Fruit fly (Drosophila melanogaster) whole organism, prepupa: ENCODE data around the gene CG17359.

Experiments used
- Blimp-1 ChIP-seq: fragments of 200-800 bp; sonication (Bioruptor generic); optimal IDR thresholded peaks from 3 replicates; lab custom pipeline; 2017; ENCODE audit warnings: missing biosample characterization, missing genetic modification characterization, mild to moderate bottlenecking, moderate library complexity, missing genetic modification reagents
- CG10631 ChIP-seq: fragments of 200-800 bp; sonication (Bioruptor generic); optimal IDR thresholded peaks from 2 replicates; lab custom pipeline; 2016; ENCODE audit warnings: missing biosample characterization, missing genetic modification characterization
- CG11294 ChIP-seq: fragments of 200-800 bp; sonication (Bioruptor generic); IDR thresholded peaks from 2 replicates; pipeline ENCODE4 v1.3.6; 2022; ENCODE audit warnings: missing biosample characterization, missing genetic modification characterization
- CG11762 ChIP-seq: fragments of 200-800 bp; sonication (Bioruptor generic); optimal IDR thresholded peaks from 3 replicates; lab custom pipeline; 2016; ENCODE audit warnings: missing biosample characterization, missing genetic modification characterization; ENCODE audit not compliant: insufficient read depth
- CG15336 ChIP-seq: fragments of 200-800 bp; sonication (Bioruptor generic); IDR thresholded peaks from 2 replicates; pipeline ENCODE4 v1.3.6; 2022; ENCODE audit warnings: missing biosample characterization, missing genetic modification characterization
- CG16779 ChIP-seq: fragments of 200-800 bp; sonication (Bioruptor generic); optimal IDR thresholded peaks from 3 replicates; lab custom pipeline; 2017; ENCODE audit warnings: missing biosample characterization, mild to moderate bottlenecking, missing genetic modification characterization
- CG3032 ChIP-seq: fragments of 200-800 bp; optimal IDR thresholded peaks from 2 replicates; lab custom pipeline; 2019; ENCODE audit warnings: missing biosample characterization, mild to moderate bottlenecking, missing genetic modification characterization, moderate library complexity
- CG31627 ChIP-seq: fragments of 200-800 bp; sonication (Bioruptor generic); optimal IDR thresholded peaks from 3 replicates; lab custom pipeline; 2016; ENCODE audit warnings: missing biosample characterization, missing genetic modification characterization
- CG32006 ChIP-seq: fragments of 200-800 bp; sonication (Bioruptor generic); optimal IDR thresholded peaks from 3 replicates; lab custom pipeline; 2017; ENCODE audit warnings: missing biosample characterization, mild to moderate bottlenecking, missing genetic modification characterization
- CG3919 ChIP-seq: fragments of 200-800 bp; sonication (Bioruptor generic); optimal IDR thresholded peaks from 3 replicates; lab custom pipeline; 2016; ENCODE audit warnings: missing biosample characterization, missing genetic modification characterization
- CG4318 ChIP-seq: fragments of 200-800 bp; sonication (Bioruptor generic); optimal IDR thresholded peaks from 3 replicates; lab custom pipeline; 2017; ENCODE audit warnings: missing biosample characterization, mild to moderate bottlenecking, missing genetic modification characterization
- CG6163 ChIP-seq: fragments of 200-800 bp; sonication (Bioruptor generic); IDR thresholded peaks from 3 replicates; pipeline ENCODE4 v1.3.6; 2022; ENCODE audit warnings: missing biosample characterization, missing genetic modification characterization
- CG6276 ChIP-seq: fragments of 200-800 bp; sonication (Bioruptor generic); optimal IDR thresholded peaks from 2 replicates; lab custom pipeline; 2017; ENCODE audit warnings: missing biosample characterization, mild to moderate bottlenecking, missing genetic modification characterization
- CG6792 ChIP-seq: fragments of 200-800 bp; sonication (Bioruptor generic); optimal IDR thresholded peaks from 3 replicates; lab custom pipeline; 2016; ENCODE audit warnings: missing biosample characterization, missing genetic modification characterization
- CG6808 ChIP-seq: fragments of 200-800 bp; sonication (Bioruptor generic); optimal IDR thresholded peaks from 3 replicates; lab custom pipeline; 2017; ENCODE audit warnings: missing biosample characterization, missing genetic modification characterization, mild to moderate bottlenecking, moderate library complexity, missing genetic modification reagents
- CG6854 ChIP-seq: fragments of 200-800 bp; sonication (Bioruptor generic); optimal IDR thresholded peaks from 2 replicates; lab custom pipeline; 2017; ENCODE audit warnings: missing biosample characterization, mild to moderate bottlenecking, missing genetic modification characterization
- CG8632 ChIP-seq: fragments of 200-800 bp; sonication (Bioruptor generic); optimal IDR thresholded peaks from 3 replicates; lab custom pipeline; 2016; ENCODE audit warnings: missing biosample characterization, missing genetic modification characterization
- CG9139 ChIP-seq: fragments of 200-800 bp; sonication (Bioruptor generic); optimal IDR thresholded peaks from 3 replicates; lab custom pipeline; 2017; ENCODE audit warnings: missing biosample characterization, mild to moderate bottlenecking, missing genetic modification characterization
- Eip75B ChIP-seq: fragments of 200-800 bp; sonication (Bioruptor generic); optimal IDR thresholded peaks from 3 replicates; lab custom pipeline; 2016; ENCODE audit warnings: missing biosample characterization, missing genetic modification characterization
- Eip78C ChIP-seq: fragments of 200-800 bp; sonication (Bioruptor generic); peaks from one replicate; lab custom pipeline; 2016; ENCODE audit warnings: missing biosample characterization, missing genetic modification characterization
- Eip93F ChIP-seq: fragments of 200-800 bp; sonication (Bioruptor generic); optimal IDR thresholded peaks from 2 replicates; lab custom pipeline; 2016; ENCODE audit warnings: missing biosample characterization, mild to moderate bottlenecking, missing genetic modification characterization
- Ets21C ChIP-seq: fragments of 200-800 bp; sonication (Bioruptor generic); optimal IDR thresholded peaks from 3 replicates; lab custom pipeline; 2016; ENCODE audit warnings: missing biosample characterization, missing genetic modification characterization
- Ets96B ChIP-seq: fragments of 200-800 bp; optimal IDR thresholded peaks from 2 replicates; lab custom pipeline; 2019; ENCODE audit warnings: missing biosample characterization, mild to moderate bottlenecking, missing genetic modification characterization, moderate library complexity
- Gug ChIP-seq: fragments of 200-800 bp; sonication (Bioruptor generic); IDR thresholded peaks from 2 replicates; pipeline ENCODE4 v1.3.6; 2022; ENCODE audit warnings: missing biosample characterization, missing genetic modification characterization
- Hr38 ChIP-seq: sonication (Bioruptor generic); optimal IDR thresholded peaks from 2 replicates; lab custom pipeline; 2016; ENCODE audit warnings: missing biosample characterization, missing genetic modification characterization
- Lpt ChIP-seq: fragments of 200-800 bp; sonication (Bioruptor generic); optimal IDR thresholded peaks from 3 replicates; lab custom pipeline; 2016; ENCODE audit warnings: missing biosample characterization, missing genetic modification characterization
- Met ChIP-seq: fragments of 200-800 bp; sonication (Bioruptor generic); optimal IDR thresholded peaks from 3 replicates; lab custom pipeline; 2016; ENCODE audit warnings: missing biosample characterization, missing genetic modification characterization
- OdsH ChIP-seq: fragments of 200-800 bp; sonication (Bioruptor generic); optimal IDR thresholded peaks from 3 replicates; lab custom pipeline; 2016; ENCODE audit warnings: missing biosample characterization, missing genetic modification characterization
- Smox ChIP-seq: fragments of 200-800 bp; sonication (Bioruptor generic); optimal IDR thresholded peaks from 3 replicates; lab custom pipeline; 2016; ENCODE audit warnings: missing biosample characterization, missing genetic modification characterization
- Sox102F ChIP-seq: fragments of 200-800 bp; sonication (Bioruptor generic); optimal IDR thresholded peaks from 2 replicates; lab custom pipeline; 2016; ENCODE audit warnings: missing biosample characterization, mild to moderate bottlenecking, missing genetic modification characterization
- Sox14 ChIP-seq: fragments of 200-800 bp; sonication (Bioruptor generic); optimal IDR thresholded peaks from 3 replicates; lab custom pipeline; 2016; ENCODE audit warnings: missing biosample characterization, missing genetic modification characterization
- achi ChIP-seq: fragments of 200-800 bp; sonication (Bioruptor generic); optimal IDR thresholded peaks from 3 replicates; lab custom pipeline; 2016; ENCODE audit warnings: missing biosample characterization, missing genetic modification characterization
- cyc ChIP-seq: fragments of 200-800 bp; sonication (Bioruptor generic); optimal IDR thresholded peaks from 3 replicates; lab custom pipeline; 2016; ENCODE audit warnings: missing biosample characterization, missing genetic modification characterization
- dac ChIP-seq: fragments of 200-800 bp; sonication (Bioruptor generic); optimal IDR thresholded peaks from 2 replicates; lab custom pipeline; 2017; ENCODE audit warnings: missing biosample characterization, mild to moderate bottlenecking, missing genetic modification characterization
- dsx ChIP-seq: fragments of 200-800 bp; optimal IDR thresholded peaks from 3 replicates; lab custom pipeline; 2019; ENCODE audit warnings: missing biosample characterization, mild to moderate bottlenecking, missing genetic modification characterization, moderate library complexity; ENCODE audit not compliant: poor library complexity, severe bottlenecking
- eg ChIP-seq: fragments of 200-800 bp; sonication (Bioruptor generic); IDR thresholded peaks from 3 replicates; pipeline ENCODE4 v1.3.6; 2022; ENCODE audit warnings: missing biosample characterization, missing genetic modification characterization
- fd59A ChIP-seq: fragments of 200-800 bp; sonication (Bioruptor generic); optimal IDR thresholded peaks from 2 replicates; lab custom pipeline; 2017; ENCODE audit warnings: missing biosample characterization, mild to moderate bottlenecking, missing genetic modification characterization, missing genetic modification reagents
- fkh ChIP-seq: fragments of 200-800 bp; sonication (Bioruptor generic); optimal IDR thresholded peaks from 3 replicates; lab custom pipeline; 2017; ENCODE audit warnings: missing biosample characterization, mild to moderate bottlenecking, missing genetic modification characterization, moderate library complexity
- net ChIP-seq: fragments of 200-800 bp; sonication (Bioruptor generic); optimal IDR thresholded peaks from 3 replicates; lab custom pipeline; 2016; ENCODE audit warnings: missing biosample characterization, missing genetic modification characterization
- pdm3 ChIP-seq: fragments of 200-800 bp; sonication (Bioruptor generic); optimal IDR thresholded peaks from 3 replicates; lab custom pipeline; 2016; ENCODE audit warnings: missing biosample characterization, missing genetic modification characterization
- salr ChIP-seq, 2 experiments: fragments of 200-800 bp; sonication (Bioruptor generic); optimal IDR thresholded peaks; 3 replicates each; lab custom pipeline; 2016 to 2018; ENCODE audit warnings: missing biosample characterization in 2 of 2, missing genetic modification characterization in 2 of 2, mild to moderate bottlenecking in 1 of 2
- spab ChIP-seq: fragments of 200-800 bp; sonication (Bioruptor generic); optimal IDR thresholded peaks from 2 replicates; lab custom pipeline; 2017; ENCODE audit warnings: missing biosample characterization, mild to moderate bottlenecking, missing genetic modification characterization, missing genetic modification reagents
- ss ChIP-seq, 2 experiments: fragments of 200-800 bp; sonication (Bioruptor generic); optimal IDR thresholded peaks; 2 replicates in 1 of 2; 3 replicates in 1 of 2; lab custom pipeline; 2017 to 2018; ENCODE audit warnings: mild to moderate bottlenecking in 2 of 2, missing biosample characterization in 2 of 2, missing genetic modification characterization in 2 of 2, moderate library complexity in 1 of 2
- vri ChIP-seq: fragments of 200-800 bp; sonication (Bioruptor generic); optimal IDR thresholded peaks from 3 replicates; lab custom pipeline; 2016; ENCODE audit warnings: missing biosample characterization, mild to moderate bottlenecking, missing genetic modification characterization

Gene CG17359

DNA sequence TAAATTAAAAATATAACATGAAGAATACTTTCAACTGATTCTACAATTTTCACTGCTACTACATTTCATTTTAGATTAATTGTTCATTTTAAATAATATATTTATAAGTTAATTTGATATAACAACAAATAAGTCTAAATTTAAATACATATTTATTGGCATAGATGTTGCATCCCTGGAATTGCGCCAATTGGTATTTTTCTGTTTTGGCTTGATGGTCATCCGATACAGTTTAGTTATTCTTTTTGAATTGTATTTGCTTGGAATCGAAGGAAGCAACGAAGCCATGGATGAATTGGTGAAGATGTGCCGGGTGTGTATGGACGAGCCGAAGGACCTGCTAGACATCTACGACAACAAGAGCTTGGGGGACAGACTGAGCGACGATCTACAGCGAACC lies 2.1 kb downstream of the CG17359 start, which contains the start of gene CG17361:
TSS of gene CG17361 (plus strand) at position 200 of the 400 bp plus-strand sequence.
- TF ChIP-seq Ets96B (no peak), CG3032 (tag; lab: Kevin White, UChicago) (peak; percentile 21)

- TF ChIP-seq spab (GFP tag; lab: Kevin White, UChicago) (no peak), Eip78C (GFP tag; lab: Kevin White, UChicago) (peak; percentile 46)
Measured at dm6 chr3L:13996437-13996836, 2.6 kb downstream of the CG17359 start.

DNA sequence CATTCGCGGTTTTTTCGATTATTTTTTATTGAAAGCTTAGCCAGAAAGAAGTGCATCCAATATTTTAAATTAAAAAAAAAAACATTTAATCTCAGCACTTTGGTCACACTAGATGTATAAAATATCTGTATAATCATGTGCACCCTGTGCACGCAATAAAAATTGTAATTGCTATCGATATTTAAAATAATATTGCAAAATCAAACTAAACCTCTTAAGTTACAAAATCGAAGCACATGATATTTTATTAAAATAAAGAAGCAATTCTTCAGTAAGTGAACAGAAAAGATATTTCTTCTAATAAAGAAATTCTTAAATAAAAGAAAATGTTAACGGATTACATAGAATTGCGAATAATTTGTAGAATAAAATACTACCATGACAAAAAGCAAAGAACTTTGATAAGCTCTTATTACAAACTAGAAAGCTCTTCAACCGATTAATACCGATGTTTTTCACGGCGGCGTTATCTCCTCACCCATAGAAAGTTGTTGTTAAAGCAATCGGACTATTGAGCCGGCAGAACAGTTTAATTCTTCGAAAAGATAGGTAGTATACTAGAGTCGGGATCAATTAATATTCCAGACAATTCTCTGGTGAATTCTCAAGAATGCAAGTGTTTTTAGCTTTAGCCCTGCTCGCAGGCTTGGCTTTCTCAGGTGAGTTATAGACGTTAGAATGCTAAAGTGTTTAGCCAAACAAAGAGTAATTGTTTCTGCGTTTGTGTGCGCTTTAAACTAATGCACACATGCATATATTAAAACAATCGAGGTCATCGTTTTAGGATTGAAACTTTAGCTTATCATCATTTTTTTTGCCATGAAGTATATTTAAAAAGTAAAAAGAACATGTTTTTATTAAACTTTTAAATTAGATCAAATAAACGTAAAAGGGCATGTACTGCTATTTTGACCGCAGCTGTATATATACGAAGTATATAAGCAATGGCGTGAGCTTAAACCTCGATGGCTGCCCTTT lies 5.0 kb downstream of the CG17359 start, which contains the start of gene CtsK1:
TSS of gene CtsK1 (plus strand) at position 490 of the 978 bp plus-strand sequence.
- peak; percentile 44 for TF ChIP-seq CG8632 (GFP tag; lab: Kevin White, UChicago)
- peak; percentile 70 for TF ChIP-seq Eip78C (GFP tag; lab: Kevin White, UChicago)
- peak; percentile 38 for TF ChIP-seq CG31627 (GFP tag; lab: Kevin White, UChicago)
- TF ChIP-seq fkh: no peak
- TF ChIP-seq OdsH (GFP tag; lab: Kevin White, UChicago): peak; percentile 50
- TF ChIP-seq vri: no peak
- TF ChIP-seq CG6854: no peak
- no peak for TF ChIP-seq Lpt (GFP tag; lab: Kevin White, UChicago)
- peak; percentile 88 for TF ChIP-seq CG15336 (GFP tag; lab: Robert Waterston, UW)
- TF ChIP-seq CG3032 (tag; lab: Kevin White, UChicago): peak; percentile 65
- TF ChIP-seq fd59A: no peak
- peak; percentile 46 for TF ChIP-seq CG6808
- TF ChIP-seq ss (GFP tag; optimal IDR thresholded peaks at IDR 0.05; lab: Kevin White, UChicago): peak in 1 of 2 experiments; percentile 20
- no peak for TF ChIP-seq Hr38 (GFP tag; lab: Kevin White, UChicago)
- no peak for TF ChIP-seq Sox102F (GFP tag; lab: Kevin White, UChicago)
- TF ChIP-seq Gug (GFP tag; lab: Robert Waterston, UW): peak; percentile 68
- TF ChIP-seq CG9139: no peak
- TF ChIP-seq Smox: peak; percentile 58
- peak; percentile 52 for TF ChIP-seq CG3919 (GFP tag; lab: Kevin White, UChicago)
- peak; percentile 49 for TF ChIP-seq Sox14 (GFP tag; lab: Kevin White, UChicago)
- TF ChIP-seq CG32006: peak; percentile 56
- TF ChIP-seq Eip75B (GFP tag; lab: Kevin White, UChicago): peak; percentile 60
- peak; percentile 56 for TF ChIP-seq net (GFP tag; lab: Kevin White, UChicago)
- no peak for TF ChIP-seq dac
- TF ChIP-seq Eip93F (GFP tag; lab: Kevin White, UChicago): no peak
- TF ChIP-seq CG16779 (tag; lab: Kevin White, UChicago): no peak
- peak; percentile 70 for TF ChIP-seq CG11294 (GFP tag; lab: Robert Waterston, UW)
- TF ChIP-seq CG10631 (GFP tag; lab: Kevin White, UChicago): peak; percentile 46
- TF ChIP-seq CG6163: peak; percentile 78
- TF ChIP-seq CG4318 (GFP tag; lab: Kevin White, UChicago): no peak
- peak; percentile 61 for TF ChIP-seq pdm3 (GFP tag; lab: Kevin White, UChicago)
- TF ChIP-seq spab (GFP tag; lab: Kevin White, UChicago): peak; percentile 10
- TF ChIP-seq dsx (GFP tag; lab: Kevin White, UChicago): peak; percentile 18
- TF ChIP-seq CG6792 (GFP tag; lab: Kevin White, UChicago): peak; percentile 38
- TF ChIP-seq Ets21C: no peak
- TF ChIP-seq Blimp-1 (GFP tag; lab: Kevin White, UChicago): no peak
- TF ChIP-seq eg: peak; percentile 91
- TF ChIP-seq CG11762 (GFP tag; lab: Kevin White, UChicago): no peak
- peak; percentile 6 for TF ChIP-seq cyc (GFP tag; lab: Kevin White, UChicago)
- TF ChIP-seq achi (GFP tag; lab: Kevin White, UChicago): peak; percentile 64
- TF ChIP-seq Met (GFP tag; lab: Kevin White, UChicago): peak; percentile 66
- no peak for TF ChIP-seq CG6276 (GFP tag; lab: Kevin White, UChicago)
- no peak for TF ChIP-seq salr (GFP tag; optimal IDR thresholded peaks at IDR 0.05; lab: Kevin White, UChicago)
